Worm (Caenorhabditis elegans): ENCODE results near the gene tsen-54.

DNA sequence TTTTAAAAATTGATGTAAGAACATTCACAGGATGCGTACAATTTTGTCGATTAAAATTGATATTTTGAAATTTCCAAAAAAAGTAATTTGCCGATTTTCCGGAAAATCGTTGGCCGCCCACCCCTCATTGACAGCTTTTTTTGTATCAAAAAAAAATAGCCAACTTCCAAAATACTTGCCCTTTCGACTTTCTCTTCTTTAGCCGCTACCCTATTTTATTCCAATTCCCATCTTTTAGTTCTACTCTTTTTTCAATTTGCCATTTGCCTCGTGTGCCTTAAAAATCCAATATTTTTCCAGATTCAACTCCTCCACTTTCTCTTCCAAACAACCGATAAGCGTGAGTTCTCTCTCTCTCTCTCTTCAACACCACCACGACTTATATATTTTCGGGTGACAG is 46.0 kb upstream of the tsen-54 start, which contains the start of gene egl-18:
- TF ChIP-seq pes-1 (GFP tag; IDR thresholded peaks at IDR 0.05) (no peak), ama-1 (optimal IDR thresholded peaks at IDR 0.05) (no peak)

All from whole organism, early embryonic.